Worm (Caenorhabditis elegans) whole organism, L2 larva: ENCODE results near the gene F15E6.4.

Source experiments
- C34F6.9 ChIP-seq: fragments of 150-350 bp; optimal IDR thresholded peaks from 2 replicates; lab custom pipeline; 2014; ENCODE audit warnings: missing biosample characterization, missing genetic modification characterization
- Y55F3AM.14 ChIP-seq: fragments of 200-800 bp; sonication (Bioruptor generic); optimal IDR thresholded peaks from 2 replicates; lab custom pipeline; 2018; ENCODE audit warnings: mild to moderate bottlenecking, missing genetic modification characterization, missing compliant biosample characterization
- aly-2 ChIP-seq: fragments of 150-350 bp; optimal IDR thresholded peaks from 2 replicates; lab custom pipeline; 2014; ENCODE audit warnings: missing biosample characterization, missing genetic modification characterization
- ama-1 ChIP-seq: fragments of 150-350 bp; optimal IDR thresholded peaks from 2 replicates; lab custom pipeline; 2018; ENCODE audit warnings: inconsistent platforms
- ceh-16 ChIP-seq: fragments of 150-350 bp; optimal IDR thresholded peaks from 2 replicates; lab custom pipeline; 2014; ENCODE audit warnings: missing biosample characterization, missing genetic modification characterization
- dmd-4 ChIP-seq: sonication (generic microtip); optimal IDR thresholded peaks from 2 replicates; lab custom pipeline; 2017; ENCODE audit warnings: missing biosample characterization, missing genetic modification characterization
- elt-1 ChIP-seq: fragments of 150-350 bp; optimal IDR thresholded peaks from 2 replicates; lab custom pipeline; 2014; ENCODE audit warnings: missing biosample characterization, missing genetic modification characterization
- gmeb-1 ChIP-seq: fragments of 150-350 bp; optimal IDR thresholded peaks from 2 replicates; lab custom pipeline; 2014; ENCODE audit warnings: missing biosample characterization, missing genetic modification characterization
- lin-11 ChIP-seq: fragments of 150-350 bp; sonication (generic microtip); optimal IDR thresholded peaks from 2 replicates; lab custom pipeline; 2014; ENCODE audit warnings: missing biosample characterization, missing genetic modification characterization, inconsistent platforms, mixed read lengths
- mab-5 ChIP-seq: fragments of 150-350 bp; optimal IDR thresholded peaks from 2 replicates; lab custom pipeline; 2014; ENCODE audit warnings: missing biosample characterization, missing genetic modification characterization
- nhr-11 ChIP-seq: fragments of 150-350 bp; optimal IDR thresholded peaks from 2 replicates; lab custom pipeline; 2014; ENCODE audit warnings: missing biosample characterization, missing genetic modification characterization
- nhr-12 ChIP-seq: fragments of 150-350 bp; optimal IDR thresholded peaks from 2 replicates; lab custom pipeline; 2014; ENCODE audit warnings: missing biosample characterization, missing genetic modification characterization
- nhr-129 ChIP-seq: fragments of 150-350 bp; optimal IDR thresholded peaks from 2 replicates; lab custom pipeline; 2014; ENCODE audit warnings: missing biosample characterization, missing genetic modification characterization
- nhr-21 ChIP-seq: fragments of 150-350 bp; optimal IDR thresholded peaks from 2 replicates; lab custom pipeline; 2014; ENCODE audit warnings: missing biosample characterization, missing genetic modification characterization
- nhr-23 ChIP-seq: fragments of 150-350 bp; optimal IDR thresholded peaks from 2 replicates; lab custom pipeline; 2014; ENCODE audit warnings: missing biosample characterization, missing genetic modification reagents, missing genetic modification characterization
- nhr-6 ChIP-seq: fragments of 150-350 bp; optimal IDR thresholded peaks from 2 replicates; lab custom pipeline; 2014; ENCODE audit warnings: missing biosample characterization, missing genetic modification characterization
- sma-9 ChIP-seq, 2 experiments: fragments of 150-350 bp in 1 of 2; sonication (generic microtip) in 1 of 2; optimal IDR thresholded peaks; 2 replicates each; lab custom pipeline; 2014 to 2016; ENCODE audit warnings: missing genetic modification characterization in 2 of 2, mild to moderate bottlenecking in 1 of 2, missing biosample characterization in 1 of 2, missing compliant biosample characterization in 1 of 2, missing genetic modification reagents in 1 of 2, moderate library complexity in 1 of 2
- snpc-4 ChIP-seq: fragments of 150-350 bp; optimal IDR thresholded peaks from 2 replicates; lab custom pipeline; 2014; ENCODE audit warnings: missing biosample characterization, missing genetic modification characterization
- unc-39 ChIP-seq: fragments of 150-350 bp; optimal IDR thresholded peaks from 2 replicates; lab custom pipeline; 2014; ENCODE audit warnings: missing biosample characterization, missing genetic modification characterization
- unc-62 ChIP-seq: fragments of 150-350 bp; optimal IDR thresholded peaks from 2 replicates; lab custom pipeline; 2014; ENCODE audit warnings: missing biosample characterization, missing genetic modification reagents, missing genetic modification characterization

The F15E6.4 gene

DNA sequence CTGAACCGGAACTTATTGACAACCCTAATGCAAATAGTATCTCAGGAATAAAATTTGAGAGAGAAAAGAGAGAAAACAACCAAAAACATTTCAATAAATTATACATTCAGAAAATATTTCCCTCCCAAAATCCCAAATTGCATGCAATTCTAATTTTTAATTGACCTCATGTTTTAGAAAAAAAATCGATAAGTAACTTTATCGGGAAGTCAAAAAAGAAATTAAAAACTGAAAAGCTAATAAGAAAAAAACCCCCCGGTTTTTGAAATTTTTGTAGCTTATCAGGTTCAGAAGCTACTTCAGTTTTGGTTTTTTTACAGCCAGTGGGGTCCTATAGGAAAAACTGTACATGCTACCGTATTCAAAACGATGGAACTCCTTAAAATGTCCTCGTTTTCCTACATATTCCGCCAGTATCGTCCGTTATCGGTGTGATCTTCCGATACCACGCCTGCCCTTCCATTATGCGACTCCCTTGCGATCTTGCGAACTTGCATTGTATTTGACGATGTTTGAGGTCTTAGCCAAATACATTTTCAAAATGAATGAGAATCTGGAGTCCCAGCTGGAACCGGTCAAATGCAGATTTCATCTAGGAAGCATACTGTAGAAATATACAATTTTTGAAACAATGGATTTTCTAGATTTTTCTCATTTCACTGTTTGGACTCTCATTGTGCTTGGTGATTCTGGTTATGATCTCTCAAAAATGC lies 45.0 kb downstream of the F15E6.4 start, which contains the start of the genes W03B1.3 and oac-51:
Gene W03B1.3, minus strand, starts transcription at position 101 of the 713 bp plus-strand sequence.
Gene oac-51, plus strand, starts transcription at position 663 of the 713 bp plus-strand sequence.
- no peak for TF ChIP-seq nhr-21
- TF ChIP-seq aly-2 (tag; lab: Kevin White, UChicago): no peak
- no peak for TF ChIP-seq nhr-23 (tag; lab: Kevin White, UChicago)
- no peak for TF ChIP-seq nhr-12
- TF ChIP-seq lin-11 (tag; lab: Kevin White, UChicago): no peak
- no peak for TF ChIP-seq ama-1 (lab: Kevin White, UChicago)
- no peak for TF ChIP-seq dmd-4 (tag; lab: Kevin White, UChicago)
- TF ChIP-seq Y55F3AM.14: no peak
- TF ChIP-seq nhr-11 (tag; lab: Kevin White, UChicago): no peak
- TF ChIP-seq snpc-4 (tag; lab: Kevin White, UChicago): no peak
- TF ChIP-seq ceh-16 (tag; lab: Kevin White, UChicago): no peak
- no peak for TF ChIP-seq unc-39 (tag; lab: Kevin White, UChicago)
- no peak for TF ChIP-seq unc-62 (GFP tag; lab: Kevin White, UChicago)
- no peak for TF ChIP-seq gmeb-1
- TF ChIP-seq nhr-6 (tag; lab: Kevin White, UChicago): no peak
- no peak for TF ChIP-seq nhr-129
- no peak for TF ChIP-seq mab-5
- TF ChIP-seq, all 48 proteins: peak for 0

DNA sequence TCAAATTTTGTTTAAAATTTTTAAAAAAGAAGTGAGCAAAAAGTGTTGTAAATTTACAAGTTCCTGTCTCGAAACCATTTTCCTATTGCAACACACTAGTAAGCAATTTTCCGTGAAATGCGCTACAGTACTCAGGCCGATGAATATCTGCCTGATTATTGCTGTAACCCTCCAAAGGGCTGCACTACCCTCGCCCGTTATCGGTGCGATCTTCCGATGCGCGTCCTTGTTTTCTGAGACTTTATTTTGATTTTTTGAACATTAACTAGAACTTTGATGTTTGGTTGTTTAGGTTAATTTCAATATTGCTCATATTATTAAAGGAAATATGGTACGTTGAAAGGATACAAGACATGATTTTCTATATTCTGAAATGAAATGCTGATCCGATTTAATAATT lies 46.9 kb downstream of the F15E6.4 start:
- TF ChIP-seq C34F6.9 (no peak), elt-1 (peak; percentile 76), nhr-23 (tag; lab: Kevin White, UChicago) (peak; percentile 55), ceh-16 (tag; lab: Kevin White, UChicago) (peak; percentile 23), sma-9 (GFP tag; optimal IDR thresholded peaks at IDR 0.05; lab: Kevin White, UChicago) (peak; percentile 62), sma-9 (tag; optimal IDR thresholded peaks at IDR 0.05; lab: Kevin White, UChicago) (no peak)
